Worm (Caenorhabditis elegans) whole organism, L4 larva: ENCODE results near the gene C13B4.1.

ENCODE experiments used
- aha-1 ChIP-seq: fragments of 150-350 bp; peaks from one replicate; lab custom pipeline; 2014; ENCODE audit warnings: missing biosample characterization, missing genetic modification characterization
- aly-2 ChIP-seq: sonication (generic microtip); optimal IDR thresholded peaks from 2 replicates; lab custom pipeline; 2018; ENCODE audit warnings: missing biosample characterization, missing genetic modification characterization
- ceh-28 ChIP-seq: fragments of 150-350 bp; optimal IDR thresholded peaks from 2 replicates; lab custom pipeline; 2014; ENCODE audit warnings: missing biosample characterization, missing genetic modification reagents, missing genetic modification characterization
- skn-1 ChIP-seq: fragments of 150-350 bp; optimal IDR thresholded peaks from 2 replicates; lab custom pipeline; 2014; ENCODE audit warnings: missing biosample characterization, missing genetic modification characterization
- zag-1 ChIP-seq: fragments of 150-350 bp; optimal IDR thresholded peaks from 2 replicates; lab custom pipeline; 2014; ENCODE audit warnings: missing biosample characterization, missing genetic modification characterization

C13B4.1 gene

DNA sequence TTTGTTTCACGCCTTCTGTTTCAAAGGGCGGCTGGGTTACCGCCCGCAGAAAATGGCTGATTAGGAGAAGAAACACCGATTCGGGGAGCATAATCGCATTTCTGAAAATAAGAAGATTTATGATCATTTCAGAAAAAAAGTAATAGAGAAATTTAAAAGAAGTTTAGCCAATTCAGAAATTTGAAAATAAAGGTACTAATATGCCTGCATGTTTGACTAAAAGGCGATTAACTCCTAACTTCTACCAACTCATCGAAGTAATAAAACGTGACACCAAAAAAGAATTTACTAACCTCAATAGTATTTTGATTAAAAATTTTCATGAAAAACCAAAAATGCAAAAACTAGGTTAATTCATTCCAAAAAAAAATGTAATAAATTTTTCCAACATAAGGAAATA lies 54.6 kb downstream of the C13B4.1 start, which contains the start of gene plx-2:
plx-2 (minus strand) TSS at position 101 of the 400 bp plus-strand sequence.
- no peak for TF ChIP-seq zag-1 (tag; lab: Kevin White, UChicago)
- no peak for TF ChIP-seq skn-1 (tag; lab: Kevin White, UChicago)
- TF ChIP-seq ceh-28 (tag; lab: Kevin White, UChicago), result no peak
- no peak for TF ChIP-seq aly-2 (tag; lab: Kevin White, UChicago)
- no peak for TF ChIP-seq aha-1 (tag; lab: Kevin White, UChicago)
- TF ChIP-seq, all 104 proteins: peak for 0
